Fruit fly (Drosophila melanogaster) whole organism, embryonic: ENCODE data around the gene ckd.

ENCODE experiments used
- Abd-B ChIP-seq: fragments of 200-800 bp; sonication (Bioruptor generic); optimal IDR thresholded peaks from 2 replicates; lab custom pipeline; 2018; ENCODE audit warnings: missing biosample characterization, mild to moderate bottlenecking, missing genetic modification characterization, moderate library complexity
- Bdp1 ChIP-seq: fragments of 200-800 bp; sonication (Bioruptor generic); optimal IDR thresholded peaks from 3 replicates; lab custom pipeline; 2016; ENCODE audit warnings: missing biosample characterization, missing genetic modification characterization
- CG10366 ChIP-seq: fragments of 200-800 bp; sonication (Bioruptor generic); IDR thresholded peaks from 2 replicates; pipeline ENCODE4 v1.3.6; 2022; ENCODE audit warnings: missing biosample characterization, missing genetic modification characterization
- CG11723 ChIP-seq: fragments of 200-800 bp; sonication (Bioruptor generic); optimal IDR thresholded peaks from 2 replicates; lab custom pipeline; 2017; ENCODE audit warnings: missing biosample characterization, mild to moderate bottlenecking, missing genetic modification characterization
- CG15514 ChIP-seq: fragments of 200-800 bp; sonication (Bioruptor generic); optimal IDR thresholded peaks from 3 replicates; lab custom pipeline; 2017; ENCODE audit warnings: missing biosample characterization, missing genetic modification characterization, mild to moderate bottlenecking, moderate library complexity, missing genetic modification reagents
- CG15696 ChIP-seq: fragments of 200-800 bp; sonication (Bioruptor generic); optimal IDR thresholded peaks from 2 replicates; lab custom pipeline; 2019; ENCODE audit warnings: missing biosample characterization, mild to moderate bottlenecking, missing genetic modification characterization, moderate library complexity
- CG17385 ChIP-seq: fragments of 200-800 bp; sonication (Bioruptor generic); optimal IDR thresholded peaks from 3 replicates; lab custom pipeline; 2018; ENCODE audit warnings: missing biosample characterization, mild to moderate bottlenecking, missing genetic modification characterization
- CG17568 ChIP-seq: fragments of 200-800 bp; sonication (Bioruptor generic); optimal IDR thresholded peaks from 2 replicates; lab custom pipeline; 2018; ENCODE audit warnings: missing biosample characterization, mild to moderate bottlenecking, missing genetic modification characterization, moderate library complexity
- CG17802 ChIP-seq: fragments of 200-800 bp; sonication (Bioruptor generic); optimal IDR thresholded peaks from 2 replicates; lab custom pipeline; 2018; ENCODE audit warnings: missing biosample characterization, mild to moderate bottlenecking, missing genetic modification characterization, moderate library complexity
- CG18011 ChIP-seq: fragments of 200-800 bp; sonication (Bioruptor generic); optimal IDR thresholded peaks from 2 replicates; lab custom pipeline; 2017; ENCODE audit warnings: missing biosample characterization, missing genetic modification characterization, mild to moderate bottlenecking, moderate library complexity, missing genotype
- CG18262 ChIP-seq: fragments of 200-800 bp; optimal IDR thresholded peaks from 3 replicates; lab custom pipeline; 2019; ENCODE audit warnings: missing biosample characterization, mild to moderate bottlenecking, missing genetic modification characterization, moderate library complexity
- CG18476 ChIP-seq: fragments of 200-800 bp; sonication (Bioruptor generic); optimal IDR thresholded peaks from 2 replicates; lab custom pipeline; 2016; ENCODE audit warnings: missing biosample characterization, mild to moderate bottlenecking, missing genetic modification characterization
- CG18764 ChIP-seq: fragments of 200-800 bp; sonication (Bioruptor generic); optimal IDR thresholded peaks from 3 replicates; lab custom pipeline; 2016; ENCODE audit warnings: missing biosample characterization, missing genetic modification characterization
- CG32532 ChIP-seq: fragments of 200-800 bp; sonication (Bioruptor generic); IDR thresholded peaks from 2 replicates; pipeline ENCODE4 v1.3.6; 2022; ENCODE audit warnings: missing biosample characterization, missing genetic modification characterization
- CG4617 ChIP-seq: fragments of 200-800 bp; sonication (Bioruptor generic); optimal IDR thresholded peaks from 3 replicates; lab custom pipeline; 2016; ENCODE audit warnings: missing biosample characterization, missing genetic modification characterization, borderline replicate concordance
- CG6654 ChIP-seq: fragments of 200-800 bp; sonication (Bioruptor generic); optimal IDR thresholded peaks from 2 replicates; lab custom pipeline; 2017; ENCODE audit warnings: missing biosample characterization, mild to moderate bottlenecking, missing genetic modification characterization
- CG7786 ChIP-seq: fragments of 200-800 bp; sonication (Bioruptor generic); optimal IDR thresholded peaks from 2 replicates; lab custom pipeline; 2016; ENCODE audit warnings: missing biosample characterization, missing genetic modification characterization
- CG7987 ChIP-seq: fragments of 200-800 bp; sonication (Bioruptor generic); optimal IDR thresholded peaks from 2 replicates; lab custom pipeline; 2018; ENCODE audit warnings: missing biosample characterization, mild to moderate bottlenecking, missing genetic modification characterization, moderate library complexity
- CG8290 ChIP-seq, 3 experiments: fragments of 200-800 bp; sonication (Bioruptor generic); optimal IDR thresholded peaks; 2 replicates each; lab custom pipeline; 2016 to 2019; ENCODE audit warnings: missing biosample characterization in 3 of 3, missing genetic modification characterization in 3 of 3, mild to moderate bottlenecking in 2 of 3, moderate library complexity in 1 of 3
- CTCF ChIP-seq: fragments of 200-800 bp; sonication (Bioruptor generic); optimal IDR thresholded peaks from 2 replicates; lab custom pipeline; 2017; ENCODE audit warnings: missing biosample characterization, mild to moderate bottlenecking, missing genetic modification characterization, moderate library complexity
- Doc2 ChIP-seq: fragments of 200-800 bp; sonication (Bioruptor generic); IDR thresholded peaks from 2 replicates; pipeline ENCODE4 v1.3.6; 2022; ENCODE audit warnings: missing biosample characterization, missing genetic modification characterization
- Dref ChIP-seq: fragments of 200-800 bp; sonication (Bioruptor generic); IDR thresholded peaks from 2 replicates; pipeline ENCODE4 v1.3.6; 2022; ENCODE audit warnings: missing biosample characterization, missing genetic modification characterization
- Drgx ChIP-seq: fragments of 200-800 bp; sonication (Bioruptor generic); IDR thresholded peaks from 2 replicates; pipeline ENCODE4 v1.3.6; 2022; ENCODE audit warnings: missing biosample characterization, missing genetic modification characterization
- Ets97D ChIP-seq: fragments of 200-800 bp; sonication (Bioruptor generic); optimal IDR thresholded peaks from 3 replicates; lab custom pipeline; 2016; ENCODE audit warnings: missing biosample characterization, missing genetic modification characterization
- H2.0 ChIP-seq: fragments of 200-800 bp; sonication (Bioruptor generic); IDR thresholded peaks from 2 replicates; pipeline ENCODE4 v1.3.6; 2022; ENCODE audit warnings: missing biosample characterization, missing genetic modification characterization
- HLHmδ ChIP-seq: fragments of 200-800 bp; sonication (Bioruptor generic); optimal IDR thresholded peaks from 2 replicates; lab custom pipeline; 2018; ENCODE audit warnings: missing biosample characterization, mild to moderate bottlenecking, missing genetic modification characterization, moderate library complexity
- Hsf ChIP-seq: fragments of 200-800 bp; sonication (Bioruptor generic); optimal IDR thresholded peaks from 3 replicates; lab custom pipeline; 2016; ENCODE audit warnings: missing biosample characterization, missing genetic modification characterization
- MTF-1 ChIP-seq: fragments of 200-800 bp; sonication (Bioruptor generic); optimal IDR thresholded peaks from 2 replicates; lab custom pipeline; 2018; ENCODE audit warnings: missing biosample characterization, mild to moderate bottlenecking, missing genetic modification characterization, borderline replicate concordance
- Mad ChIP-seq: fragments of 200-800 bp; sonication (Bioruptor generic); optimal IDR thresholded peaks from 2 replicates; lab custom pipeline; 2016; ENCODE audit warnings: missing biosample characterization, missing genetic modification characterization
- Myb ChIP-seq: fragments of 200-800 bp; sonication (Bioruptor generic); optimal IDR thresholded peaks from 2 replicates; lab custom pipeline; 2016; ENCODE audit warnings: missing biosample characterization, missing genetic modification characterization
- NFAT ChIP-seq: fragments of 200-800 bp; sonication (Bioruptor generic); IDR thresholded peaks from 2 replicates; pipeline ENCODE4 v1.3.6; 2022; ENCODE audit warnings: missing biosample characterization, missing genetic modification characterization
- Rfx ChIP-seq: fragments of 200-800 bp; sonication (Bioruptor generic); IDR thresholded peaks from 2 replicates; pipeline ENCODE4 v1.3.6; 2022; ENCODE audit warnings: missing biosample characterization, missing genetic modification characterization
- Xrp1 ChIP-seq: fragments of 200-800 bp; sonication (Bioruptor generic); IDR thresholded peaks from 2 replicates; pipeline ENCODE4 v1.3.6; 2022; ENCODE audit warnings: missing biosample characterization, missing genetic modification characterization
- ash1 ChIP-seq: fragments of 200-800 bp; sonication (Bioruptor generic); optimal IDR thresholded peaks from 2 replicates; lab custom pipeline; 2018; ENCODE audit warnings: missing biosample characterization, mild to moderate bottlenecking, missing genetic modification characterization
- bigmax ChIP-seq: fragments of 200-800 bp; sonication (Bioruptor generic); optimal IDR thresholded peaks from 2 replicates; lab custom pipeline; 2018; ENCODE audit warnings: missing biosample characterization, mild to moderate bottlenecking, missing genetic modification characterization
- br ChIP-seq: fragments of >200 bp; optimal IDR thresholded peaks from 2 replicates; lab custom pipeline; 2017
- dm ChIP-seq: fragments of 200-800 bp; sonication (Bioruptor generic); optimal IDR thresholded peaks from 3 replicates; lab custom pipeline; 2016; ENCODE audit warnings: missing biosample characterization, missing genetic modification characterization
- dmrt99B ChIP-seq: fragments of 200-800 bp; sonication (Bioruptor generic); optimal IDR thresholded peaks from 2 replicates; lab custom pipeline; 2018; ENCODE audit warnings: missing biosample characterization, mild to moderate bottlenecking, missing genetic modification characterization, moderate library complexity
- insv ChIP-seq, 2 experiments: fragments of 200-800 bp; sonication (Bioruptor generic); optimal IDR thresholded peaks; 3 replicates each; lab custom pipeline; 2016 to 2018; ENCODE audit warnings: missing biosample characterization in 2 of 2, missing genetic modification characterization in 2 of 2
- lilli ChIP-seq: fragments of 200-800 bp; sonication (Bioruptor generic); optimal IDR thresholded peaks from 3 replicates; lab custom pipeline; 2016; ENCODE audit warnings: missing biosample characterization, missing genetic modification characterization
- lmd ChIP-seq: fragments of 200-800 bp; sonication (Bioruptor generic); IDR thresholded peaks from 2 replicates; pipeline ENCODE4 v1.3.6; 2022; ENCODE audit warnings: missing biosample characterization, missing genetic modification characterization
- pnt ChIP-seq: fragments of 200-800 bp; sonication (Bioruptor generic); optimal IDR thresholded peaks from 3 replicates; lab custom pipeline; 2016; ENCODE audit warnings: missing biosample characterization, missing genetic modification characterization
- prd ChIP-seq, 3 experiments: fragments of >200 bp in 2 of 3; fragments of 200-800 bp in 1 of 3; sonication (Bioruptor generic) in 1 of 3; optimal IDR thresholded peaks in 2 of 3; IDR thresholded peaks in 1 of 3; 2 replicates in 2 of 3; 3 replicates in 1 of 3; pipeline versions ENCODE4 v1.3.6 to Lab custom; 2017 to 2022; ENCODE audit warnings: missing biosample characterization in 1 of 3, missing genetic modification characterization in 1 of 3
- pzg ChIP-seq: fragments of 200-800 bp; sonication (Bioruptor generic); optimal IDR thresholded peaks from 3 replicates; lab custom pipeline; 2018; ENCODE audit warnings: missing biosample characterization, mild to moderate bottlenecking, missing genetic modification characterization, moderate library complexity
- ro ChIP-seq: fragments of 200-800 bp; sonication (Bioruptor generic); IDR thresholded peaks from 2 replicates; pipeline ENCODE4 v1.3.6; 2022; ENCODE audit warnings: missing biosample characterization, missing genetic modification characterization
- schlank ChIP-seq: fragments of 200-800 bp; sonication (Bioruptor generic); optimal IDR thresholded peaks from 2 replicates; lab custom pipeline; 2018; ENCODE audit warnings: missing biosample characterization, mild to moderate bottlenecking, missing genetic modification characterization
- sd ChIP-seq: fragments of 200-800 bp; sonication (Bioruptor generic); optimal IDR thresholded peaks from 3 replicates; lab custom pipeline; 2018; ENCODE audit warnings: missing biosample characterization, mild to moderate bottlenecking, missing genetic modification characterization, moderate library complexity
- slou ChIP-seq: fragments of 200-800 bp; sonication (Bioruptor generic); optimal IDR thresholded peaks from 3 replicates; lab custom pipeline; 2016; ENCODE audit warnings: missing biosample characterization, missing genetic modification characterization
- so ChIP-seq: fragments of 200-800 bp; sonication (Bioruptor generic); IDR thresholded peaks from 3 replicates; pipeline ENCODE4 v1.3.6; 2022; ENCODE audit warnings: missing biosample characterization, missing genetic modification characterization
- trem ChIP-seq: fragments of 200-800 bp; optimal IDR thresholded peaks from 3 replicates; lab custom pipeline; 2019; ENCODE audit warnings: missing biosample characterization, mild to moderate bottlenecking, missing genetic modification characterization, moderate library complexity

The ckd gene

dm6 chr3L:3301171-3301738 lies 43.6 kb downstream of the ckd start (continued):
- TF ChIP-seq CG17802 (tag; lab: Kevin White, UChicago) (peak; percentile 57), Mad (GFP tag; lab: Kevin White, UChicago) (peak; percentile 86), sd (tag; lab: Kevin White, UChicago) (peak; percentile 81), CG17385 (GFP tag; lab: Kevin White, UChicago) (peak; percentile 91), CG15696 (tag; lab: Kevin White, UChicago) (peak; percentile 58), CG32532 (GFP tag; lab: Robert Waterston, UW) (peak; percentile 89), CG8290 (GFP tag; optimal IDR thresholded peaks at IDR 0.05; lab: Kevin White, UChicago) (peak; percentile 37), CG8290 (tag; optimal IDR thresholded peaks at IDR 0.05; lab: Kevin White, UChicago) (peak in 1 of 2 experiments; percentile 63), CG10366 (peak; percentile 92), bigmax (GFP tag; lab: Kevin White, UChicago) (peak; percentile 18), Xrp1 (GFP tag; lab: Robert Waterston, UW) (peak; percentile 91), CG18262 (tag; lab: Kevin White, UChicago) (peak; percentile 94), Dref (GFP tag; lab: Robert Waterston, UW) (no peak), CG4617 (GFP tag; lab: Kevin White, UChicago) (peak; percentile 69), lilli (GFP tag; lab: Kevin White, UChicago) (peak; percentile 91), br (lab: Kevin White, UChicago) (no peak), dm (GFP tag; lab: Kevin White, UChicago) (peak; percentile 75), CG7987 (GFP tag; lab: Kevin White, UChicago) (peak; percentile 76), Ets97D (peak; percentile 69), Rfx (GFP tag; lab: Robert Waterston, UW) (peak; percentile 92), Abd-B (GFP tag; lab: Kevin White, UChicago) (peak; percentile 85), Drgx (GFP tag; lab: Robert Waterston, UW) (peak; percentile 73), dmrt99B (peak; percentile 95), Myb (peak; percentile 68), CG6654 (peak; percentile 67), CG15514 (GFP tag; lab: Kevin White, UChicago) (peak; percentile 86), Bdp1 (GFP tag; lab: Kevin White, UChicago) (peak; percentile 77), trem (tag; lab: Kevin White, UChicago) (peak; percentile 87), CG18011 (GFP tag; lab: Kevin White, UChicago) (peak; percentile 74), pzg (GFP tag; lab: Kevin White, UChicago) (no peak), so (peak; percentile 93), CG18476 (GFP tag; lab: Kevin White, UChicago) (peak; percentile 83), CTCF (GFP tag; lab: Kevin White, UChicago) (peak; percentile 60), schlank (tag; lab: Kevin White, UChicago) (peak; percentile 61), CG11723 (GFP tag; lab: Kevin White, UChicago) (peak; percentile 84), HLHmδ (GFP tag; lab: Kevin White, UChicago) (no peak), pnt (GFP tag; lab: Kevin White, UChicago) (peak; percentile 88), CG17568 (GFP tag; lab: Kevin White, UChicago) (peak; percentile 91), H2.0 (GFP tag; lab: Robert Waterston, UW) (peak; percentile 89), ro (peak; percentile 82), Doc2 (GFP tag; lab: Robert Waterston, UW) (no peak), CG18764 (GFP tag; lab: Kevin White, UChicago) (peak; percentile 85), insv (GFP tag; optimal IDR thresholded peaks at IDR 0.05; lab: Kevin White, UChicago) (peak in 1 of 2 experiments; percentile 27), MTF-1 (GFP tag; lab: Kevin White, UChicago) (peak; percentile 74), slou (GFP tag; lab: Kevin White, UChicago) (peak; percentile 57), ash1 (GFP tag; lab: Kevin White, UChicago) (no peak), CG7786 (GFP tag; lab: Kevin White, UChicago) (peak; percentile 86), NFAT (peak; percentile 80), prd (optimal IDR thresholded peaks at IDR 0.05; lab: Kevin White, UChicago) (no peak), prd (GFP tag; IDR thresholded peaks at IDR 0.05; lab: Robert Waterston, UW) (peak; percentile 91), lmd (GFP tag; lab: Robert Waterston, UW) (peak; percentile 85), Hsf (GFP tag; lab: Kevin White, UChicago) (peak; percentile 93)
